Worm (Caenorhabditis elegans): ENCODE data around the gene C34C6.3.

DNA sequence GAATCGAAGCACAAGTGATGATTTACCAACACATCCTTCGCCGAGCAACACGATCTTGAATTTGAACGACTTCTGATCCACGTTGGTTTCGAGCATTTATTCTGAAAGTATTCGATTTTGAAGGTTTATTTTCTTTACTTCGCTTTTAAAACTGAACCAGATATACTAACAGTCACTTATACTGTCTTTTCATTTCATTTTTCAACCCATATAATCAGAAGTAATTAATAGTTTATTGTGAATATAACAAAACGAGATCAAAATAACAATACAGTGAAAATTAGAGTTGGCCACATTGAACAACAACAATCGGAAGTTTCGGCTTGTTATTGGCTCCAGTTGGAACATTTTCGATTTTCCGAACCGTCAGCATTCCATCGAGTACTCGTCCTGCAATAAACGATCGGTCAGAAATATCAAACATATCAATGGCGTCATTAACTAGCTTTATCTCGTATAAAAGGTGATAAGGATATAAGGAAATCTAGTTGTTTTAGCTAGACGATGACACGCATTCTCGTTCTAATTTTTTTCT, 23.3 kb downstream of the C34C6.3 start, which contains the start of the genes rab-21 and T01B7.13:
- TF ChIP-seq ama-1 (optimal IDR thresholded peaks at IDR 0.05) (no peak), ama-1 (GFP tag; optimal IDR thresholded peaks at IDR 0.05) (no peak), lin-35 (GFP tag; optimal IDR thresholded peaks at IDR 0.05) (no peak), mxl-1 (tag; optimal IDR thresholded peaks at IDR 0.05) (no peak), gei-17 (GFP tag; optimal IDR thresholded peaks at IDR 0.05) (no peak), F57C9.4 (tag; optimal IDR thresholded peaks at IDR 0.05) (no peak)
